Worm (Caenorhabditis elegans) whole organism, late embryonic: ENCODE data around the gene sti-1.

Experiments used
- C08G9.2 ChIP-seq: sonication (generic microtip); optimal IDR thresholded peaks from 2 replicates; lab custom pipeline; 2016; ENCODE audit warnings: mild to moderate bottlenecking, missing genetic modification characterization, moderate library complexity, missing compliant biosample characterization
- C38D4.7 ChIP-seq: fragments of 200-800 bp; sonication (Bioruptor generic); optimal IDR thresholded peaks from 2 replicates; lab custom pipeline; 2018; ENCODE audit warnings: mild to moderate bottlenecking, missing genetic modification characterization, moderate library complexity, missing compliant biosample characterization
- F13H6.1 ChIP-seq: sonication (generic microtip); optimal IDR thresholded peaks from 2 replicates; lab custom pipeline; 2016; ENCODE audit warnings: missing genetic modification characterization, missing compliant biosample characterization
- K02D7.2 ChIP-seq: sonication (generic microtip); optimal IDR thresholded peaks from 2 replicates; lab custom pipeline; 2017; ENCODE audit warnings: mild to moderate bottlenecking, missing genetic modification characterization, missing compliant biosample characterization
- K09A11.1 ChIP-seq: sonication (generic microtip); optimal IDR thresholded peaks from 2 replicates; lab custom pipeline; 2017; ENCODE audit warnings: antibody characterized with exemption, mild to moderate bottlenecking, missing genetic modification characterization, missing compliant biosample characterization; ENCODE audit not compliant: insufficient read depth
- T23F11.4 ChIP-seq: fragments of 200-800 bp; sonication (Bioruptor generic); optimal IDR thresholded peaks from 2 replicates; lab custom pipeline; 2018; ENCODE audit warnings: mild to moderate bottlenecking, missing genetic modification characterization, missing compliant biosample characterization
- ahr-1 ChIP-seq: sonication (generic microtip); optimal IDR thresholded peaks from 2 replicates; lab custom pipeline; 2016; ENCODE audit warnings: missing genetic modification characterization, missing compliant biosample characterization
- ama-1 ChIP-seq: fragments of 150-350 bp; optimal IDR thresholded peaks from 2 replicates; lab custom pipeline; 2014
- ceh-14 ChIP-seq: sonication (generic microtip); optimal IDR thresholded peaks from 2 replicates; lab custom pipeline; 2016; ENCODE audit warnings: missing genotype, missing genetic modification characterization, missing compliant biosample characterization
- ceh-18 ChIP-seq: sonication (generic microtip); optimal IDR thresholded peaks from 2 replicates; lab custom pipeline; 2016; ENCODE audit warnings: missing genetic modification characterization, missing compliant biosample characterization
- ceh-2 ChIP-seq: sonication (generic microtip); optimal IDR thresholded peaks from 2 replicates; lab custom pipeline; 2016; ENCODE audit warnings: missing genotype, missing genetic modification characterization, missing compliant biosample characterization
- ceh-24 ChIP-seq: sonication (generic microtip); optimal IDR thresholded peaks from 2 replicates; lab custom pipeline; 2016; ENCODE audit warnings: mild to moderate bottlenecking, missing genetic modification characterization, missing compliant biosample characterization
- ceh-30 ChIP-seq: fragments of 150-350 bp; optimal IDR thresholded peaks from 2 replicates; lab custom pipeline; 2014; ENCODE audit warnings: missing biosample characterization, missing genetic modification characterization
- ceh-31 ChIP-seq: sonication (generic microtip); optimal IDR thresholded peaks from 2 replicates; lab custom pipeline; 2016; ENCODE audit warnings: missing genetic modification characterization, missing compliant biosample characterization
- ceh-34 ChIP-seq: sonication (generic microtip); optimal IDR thresholded peaks from 2 replicates; lab custom pipeline; 2016; ENCODE audit warnings: mild to moderate bottlenecking, missing genetic modification characterization, missing compliant biosample characterization
- ceh-45 ChIP-seq: fragments of 200-800 bp; sonication (Bioruptor generic); IDR thresholded peaks from 2 replicates; pipeline ENCODE4 v1.3.6; 2022; ENCODE audit warnings: missing genetic modification reagents, missing genetic modification characterization, missing compliant biosample characterization
- ceh-48 ChIP-seq: sonication (generic microtip); optimal IDR thresholded peaks from 2 replicates; lab custom pipeline; 2016; ENCODE audit warnings: missing genetic modification characterization, inconsistent platforms, missing compliant biosample characterization
- dmd-4 ChIP-seq: sonication (generic microtip); optimal IDR thresholded peaks from 2 replicates; lab custom pipeline; 2016; ENCODE audit warnings: borderline replicate concordance, missing genetic modification characterization, missing compliant biosample characterization
- dve-1 ChIP-seq: sonication (generic microtip); optimal IDR thresholded peaks from 2 replicates; lab custom pipeline; 2017; ENCODE audit warnings: antibody characterized with exemption, mild to moderate bottlenecking, missing genetic modification characterization, missing compliant biosample characterization
- elt-2 ChIP-seq: sonication (generic microtip); optimal IDR thresholded peaks from 2 replicates; lab custom pipeline; 2016; ENCODE audit warnings: missing genetic modification reagents, missing genetic modification characterization, missing compliant biosample characterization
- elt-4 ChIP-seq: sonication (generic microtip); optimal IDR thresholded peaks from 2 replicates; lab custom pipeline; 2016; ENCODE audit warnings: missing genetic modification characterization, missing compliant biosample characterization
- eyg-1 ChIP-seq: sonication (generic microtip); optimal IDR thresholded peaks from 2 replicates; lab custom pipeline; 2016; ENCODE audit warnings: missing genotype, missing genetic modification characterization, missing compliant biosample characterization
- fax-1 ChIP-seq: sonication (generic microtip); optimal IDR thresholded peaks from 2 replicates; lab custom pipeline; 2016; ENCODE audit warnings: missing genotype, missing genetic modification characterization, missing compliant biosample characterization
- fkh-10 ChIP-seq: fragments of 150-350 bp; optimal IDR thresholded peaks from 2 replicates; lab custom pipeline; 2014; ENCODE audit warnings: missing biosample characterization, missing genetic modification reagents, missing genetic modification characterization
- gmeb-2 ChIP-seq: sonication (generic microtip); optimal IDR thresholded peaks from 2 replicates; lab custom pipeline; 2016; ENCODE audit warnings: missing genetic modification characterization, inconsistent platforms, missing compliant biosample characterization
- hlh-13 ChIP-seq: fragments of 200-800 bp; sonication (Bioruptor generic); optimal IDR thresholded peaks from 2 replicates; lab custom pipeline; 2018; ENCODE audit warnings: mild to moderate bottlenecking, missing genetic modification characterization, missing compliant biosample characterization
- hlh-15 ChIP-seq: sonication (generic microtip); optimal IDR thresholded peaks from 2 replicates; lab custom pipeline; 2016; ENCODE audit warnings: missing genetic modification characterization, missing compliant biosample characterization
- hlh-30 ChIP-seq: sonication (generic microtip); optimal IDR thresholded peaks from 2 replicates; lab custom pipeline; 2017; ENCODE audit warnings: antibody characterized with exemption, missing genetic modification characterization, missing compliant biosample characterization; ENCODE audit not compliant: insufficient read depth
- hlh-6 ChIP-seq: sonication (generic microtip); optimal IDR thresholded peaks from 2 replicates; lab custom pipeline; 2016; ENCODE audit warnings: missing genotype, missing genetic modification characterization, missing compliant biosample characterization
- hlh-8 ChIP-seq: sonication (generic microtip); optimal IDR thresholded peaks from 2 replicates; lab custom pipeline; 2016; ENCODE audit warnings: missing genotype, missing genetic modification characterization, missing compliant biosample characterization
- lim-6 ChIP-seq: sonication (generic microtip); optimal IDR thresholded peaks from 2 replicates; lab custom pipeline; 2016; ENCODE audit warnings: missing genetic modification characterization, missing compliant biosample characterization
- madf-2 ChIP-seq: sonication (generic microtip); optimal IDR thresholded peaks from 2 replicates; lab custom pipeline; 2017; ENCODE audit warnings: missing genetic modification characterization, missing compliant biosample characterization
- mec-3 ChIP-seq: sonication (generic microtip); optimal IDR thresholded peaks from 2 replicates; lab custom pipeline; 2016; ENCODE audit warnings: borderline replicate concordance, missing genetic modification characterization, missing compliant biosample characterization
- nfya-1 ChIP-seq: sonication (generic microtip); optimal IDR thresholded peaks from 2 replicates; lab custom pipeline; 2017; ENCODE audit warnings: missing genetic modification characterization, mild to moderate bottlenecking, missing compliant biosample characterization, antibody characterized with exemption, moderate library complexity
- nhr-11 ChIP-seq: fragments of 150-350 bp; optimal IDR thresholded peaks from 2 replicates; lab custom pipeline; 2014; ENCODE audit warnings: missing biosample characterization, missing genetic modification characterization
- odd-2 ChIP-seq: sonication (generic microtip); optimal IDR thresholded peaks from 2 replicates; lab custom pipeline; 2017; ENCODE audit warnings: antibody characterized with exemption, mild to moderate bottlenecking, missing genetic modification characterization, missing compliant biosample characterization
- pag-3 ChIP-seq: sonication (generic microtip); optimal IDR thresholded peaks from 2 replicates; lab custom pipeline; 2016; ENCODE audit warnings: missing compliant biosample characterization, missing genetic modification characterization, borderline replicate concordance
- pax-1 ChIP-seq: fragments of 150-350 bp; optimal IDR thresholded peaks from 2 replicates; lab custom pipeline; 2014; ENCODE audit warnings: missing biosample characterization, missing genetic modification characterization
- pqm-1 ChIP-seq: sonication (generic microtip); optimal IDR thresholded peaks from 2 replicates; lab custom pipeline; 2016; ENCODE audit warnings: missing genetic modification characterization, missing compliant biosample characterization
- ref-2 ChIP-seq: sonication (generic microtip); optimal IDR thresholded peaks from 2 replicates; lab custom pipeline; 2016; ENCODE audit warnings: missing genetic modification characterization, missing compliant biosample characterization
- rnt-1 ChIP-seq: sonication (generic microtip); optimal IDR thresholded peaks from 2 replicates; lab custom pipeline; 2016; ENCODE audit warnings: missing genetic modification characterization, missing compliant biosample characterization
- sdc-2 ChIP-seq: sonication (generic microtip); optimal IDR thresholded peaks from 2 replicates; lab custom pipeline; 2016; ENCODE audit warnings: missing genotype, missing genetic modification characterization, missing compliant biosample characterization
- sox-2 ChIP-seq: fragments of 200-800 bp; sonication (Bioruptor generic); IDR thresholded peaks from 2 replicates; pipeline ENCODE4 v1.3.6; 2022; ENCODE audit warnings: missing genetic modification reagents, missing genetic modification characterization, missing compliant biosample characterization
- tbx-2 ChIP-seq: sonication (generic microtip); optimal IDR thresholded peaks from 2 replicates; lab custom pipeline; 2016; ENCODE audit warnings: missing genetic modification characterization, missing compliant biosample characterization
- tbx-7 ChIP-seq: sonication (generic microtip); optimal IDR thresholded peaks from 2 replicates; lab custom pipeline; 2016; ENCODE audit warnings: missing genotype, missing genetic modification characterization, missing compliant biosample characterization
- ttx-3 ChIP-seq: sonication (generic microtip); optimal IDR thresholded peaks from 2 replicates; lab custom pipeline; 2016; ENCODE audit warnings: missing genetic modification reagents, missing genetic modification characterization, missing compliant biosample characterization
- unc-3 ChIP-seq, 2 experiments: fragments of 200-800 bp in 1 of 2; sonication (Bioruptor generic) in 1 of 2; sonication (generic microtip) in 1 of 2; conservative IDR thresholded peaks in 1 of 2; optimal IDR thresholded peaks in 1 of 2; 2 replicates each; pipeline versions ENCODE4 v1.3.6 to Lab custom; 2016 to 2022; ENCODE audit warnings: missing compliant biosample characterization in 2 of 2, missing genetic modification characterization in 2 of 2, missing genetic modification reagents in 1 of 2
- unc-42 ChIP-seq: sonication (generic microtip); optimal IDR thresholded peaks from 2 replicates; lab custom pipeline; 2016; ENCODE audit warnings: missing genotype, missing genetic modification characterization, missing compliant biosample characterization
- unc-86 ChIP-seq: sonication (generic microtip); optimal IDR thresholded peaks from 2 replicates; lab custom pipeline; 2016; ENCODE audit warnings: missing genetic modification characterization, missing compliant biosample characterization
- zip-5 ChIP-seq: sonication (generic microtip); optimal IDR thresholded peaks from 2 replicates; lab custom pipeline; 2016; ENCODE audit warnings: missing genetic modification characterization, missing compliant biosample characterization
- ztf-16 ChIP-seq: sonication (generic microtip); optimal IDR thresholded peaks from 2 replicates; lab custom pipeline; 2017; ENCODE audit warnings: missing genetic modification characterization, missing compliant biosample characterization

Gene sti-1

DNA sequence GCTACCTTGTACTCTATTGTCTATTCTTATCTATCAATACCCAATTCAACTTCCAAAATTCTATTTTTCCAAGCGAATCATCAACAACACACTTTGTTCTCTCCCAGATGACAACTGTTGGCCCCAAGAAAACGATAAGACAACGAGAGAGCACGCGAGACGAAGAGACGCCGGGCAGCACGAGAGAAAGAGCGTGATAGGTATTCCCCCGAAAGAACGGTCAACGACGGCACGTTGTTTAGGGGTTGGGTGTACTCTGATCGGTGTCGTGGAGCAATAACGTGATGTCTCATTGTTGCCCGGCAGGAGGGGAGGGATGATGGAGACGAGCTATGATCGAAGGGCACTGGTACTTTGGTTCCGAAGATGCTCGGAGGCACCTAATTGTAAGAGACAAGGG lies 42.0 kb upstream of the sti-1 start (continued):
- TF ChIP-seq hlh-8 (tag; lab: Kevin White, UChicago) (no peak), hlh-30 (tag; lab: Kevin White, UChicago) (peak; percentile 91), ceh-45 (GFP tag; lab: Robert Waterston, UW) (no peak), odd-2 (tag; lab: Kevin White, UChicago) (no peak), ceh-48 (tag; lab: Kevin White, UChicago) (no peak), dmd-4 (no peak), ceh-24 (tag; lab: Kevin White, UChicago) (no peak), C08G9.2 (no peak), tbx-7 (tag; lab: Kevin White, UChicago) (no peak), ceh-2 (no peak), ceh-31 (tag; lab: Kevin White, UChicago) (no peak), sdc-2 (no peak), fkh-10 (GFP tag; lab: Kevin White, UChicago) (no peak), ceh-30 (tag; lab: Kevin White, UChicago) (no peak), pax-1 (tag; lab: Kevin White, UChicago) (no peak), unc-3 (GFP tag; conservative IDR thresholded peaks at IDR 0.05; lab: Robert Waterston, UW) (no peak), unc-3 (tag; optimal IDR thresholded peaks at IDR 0.05; lab: Kevin White, UChicago) (no peak), elt-4 (no peak), rnt-1 (tag; lab: Kevin White, UChicago) (peak; percentile 88), tbx-2 (tag; lab: Kevin White, UChicago) (peak; percentile 66), hlh-15 (tag; lab: Kevin White, UChicago) (no peak), ama-1 (lab: Kevin White, UChicago) (no peak), ref-2 (tag; lab: Kevin White, UChicago) (no peak), pqm-1 (tag; lab: Kevin White, UChicago) (peak; percentile 83), C38D4.7 (GFP tag; lab: Kevin White, UChicago) (no peak), K09A11.1 (tag; lab: Kevin White, UChicago) (no peak), F13H6.1 (tag; lab: Kevin White, UChicago) (peak; percentile 49), ceh-34 (tag; lab: Kevin White, UChicago) (peak; percentile 22), fax-1 (tag; lab: Kevin White, UChicago) (no peak), gmeb-2 (tag; lab: Kevin White, UChicago) (no peak), ahr-1 (no peak), mec-3 (tag; lab: Kevin White, UChicago) (no peak), dve-1 (tag; lab: Kevin White, UChicago) (peak; percentile 5), ztf-16 (tag; lab: Kevin White, UChicago) (no peak), hlh-13 (GFP tag; lab: Kevin White, UChicago) (no peak), nhr-11 (tag; lab: Kevin White, UChicago) (no peak), zip-5 (tag; lab: Kevin White, UChicago) (no peak), unc-86 (tag; lab: Kevin White, UChicago) (no peak), pag-3 (tag; lab: Kevin White, UChicago) (no peak), lim-6 (tag; lab: Kevin White, UChicago) (no peak), unc-42 (tag; lab: Kevin White, UChicago) (no peak), K02D7.2 (tag; lab: Kevin White, UChicago) (no peak), nfya-1 (tag; lab: Kevin White, UChicago) (peak; percentile 78), madf-2 (tag; lab: Kevin White, UChicago) (no peak), eyg-1 (tag; lab: Kevin White, UChicago) (no peak), ceh-18 (tag; lab: Kevin White, UChicago) (peak; percentile 94), ceh-14 (tag; lab: Kevin White, UChicago) (no peak), elt-2 (tag; lab: Kevin White, UChicago) (peak; percentile 80), T23F11.4 (GFP tag; lab: Kevin White, UChicago) (no peak), sox-2 (GFP tag; lab: Robert Waterston, UW) (no peak), hlh-6 (tag; lab: Kevin White, UChicago) (no peak), ttx-3 (no peak)
